Worm (Caenorhabditis elegans): ENCODE results near the gene F53H4.3.

DNA sequence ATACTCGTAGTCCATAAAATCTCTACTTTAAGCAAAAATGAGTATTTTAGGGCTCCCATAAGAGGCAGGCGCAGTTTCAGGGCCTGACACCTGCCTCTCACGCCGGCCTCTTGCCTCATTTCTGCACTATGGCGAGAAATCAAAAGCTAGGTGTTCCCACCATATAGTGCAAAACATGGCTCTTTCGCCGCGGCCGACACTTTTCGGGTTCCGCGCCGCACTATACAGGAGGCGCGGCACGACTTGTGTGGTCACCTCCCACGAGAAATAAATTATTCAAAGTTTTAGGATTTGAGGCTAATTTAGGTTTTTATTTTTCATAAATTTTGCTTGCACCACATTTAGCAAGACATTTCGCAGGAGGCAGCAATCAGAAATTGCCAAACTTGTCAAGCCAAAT, 5.1 kb upstream of the F53H4.3 start:
- no peak for TF ChIP-seq unc-62 (GFP tag; optimal IDR thresholded peaks at IDR 0.05 in 1 of 2)
- no peak for TF ChIP-seq unc-62 (tag; optimal IDR thresholded peaks at IDR 0.05)
- TF ChIP-seq lin-15B (tag; optimal IDR thresholded peaks at IDR 0.05) = no peak

All from whole organism, L4 larva.